Worm (Caenorhabditis elegans) whole organism, dauer: ENCODE data around the gene algn-7.

Source experiments
- unc-62 ChIP-seq: sonication (generic microtip); optimal IDR thresholded peaks from 2 replicates; lab custom pipeline; 2017; ENCODE audit warnings: missing biosample characterization, missing genetic modification reagents, missing genetic modification characterization

algn-7 gene

ce11 chrV:19907365-19907764 lies 26.8 kb downstream of the algn-7 start, which contains the start of gene fars-2:
fars-2 (minus strand) TSS chrV:19907434.
- TF ChIP-seq unc-62 (GFP tag; lab: Kevin White, UChicago): no peak

ce11 chrV:19905988-19906387 lies 28.1 kb downstream of the algn-7 start:
- TF ChIP-seq unc-62 (GFP tag; lab: Kevin White, UChicago): no peak

- no peak for TF ChIP-seq unc-62 (GFP tag; lab: Kevin White, UChicago)
Measured at ce11 chrV:19904790-19905189, 29.3 kb downstream of the algn-7 start.

- TF ChIP-seq unc-62 (GFP tag; lab: Kevin White, UChicago): no peak
Measured at ce11 chrV:19901826-19902225, 32.3 kb downstream of the algn-7 start.

- no peak for TF ChIP-seq unc-62 (GFP tag; lab: Kevin White, UChicago)
Measured at ce11 chrV:19899167-19899566, 35.0 kb downstream of the algn-7 start, which contains the start of gene Y116F11B.14. Y116F11B.14 (plus strand) TSS chrV:19899467.

- no peak for TF ChIP-seq unc-62 (GFP tag; lab: Kevin White, UChicago)
Measured at ce11 chrV:19897982-19898381, 36.1 kb downstream of the algn-7 start.

ce11 chrV:19897557-19897956 lies 36.6 kb downstream of the algn-7 start:
- no peak for TF ChIP-seq unc-62 (GFP tag; lab: Kevin White, UChicago)

ce11 chrV:19895250-19895649 lies 38.9 kb downstream of the algn-7 start, which contains the start of gene gly-4:
gly-4 (minus strand) TSS chrV:19895350.
- no peak for TF ChIP-seq unc-62 (GFP tag; lab: Kevin White, UChicago)

ce11 chrV:19882916-19883315 lies 51.2 kb downstream of the algn-7 start, which contains the start of gene Y116F11B.13:
Y116F11B.13 (plus strand) TSS chrV:19883216.
- TF ChIP-seq unc-62 (GFP tag; lab: Kevin White, UChicago): no peak
